Worm (Caenorhabditis elegans) whole organism, L4 larva: ENCODE measurements around the gene hlh-1.
A peak's percentile ranks its signal among the peaks of the same experiment; 100 is the strongest.

Experiments
- D1046.2 ChIP-seq: fragments of 200-800 bp; sonication (Bioruptor generic); IDR thresholded peaks from 2 replicates; pipeline ENCODE4 v1.3.6; 2022; ENCODE audit warnings: missing genetic modification characterization, missing compliant biosample characterization
- F37D6.2 ChIP-seq: sonication (generic microtip); optimal IDR thresholded peaks from 2 replicates; lab custom pipeline; 2016; ENCODE audit warnings: mild to moderate bottlenecking, missing genetic modification characterization, missing compliant biosample characterization
- F49E8.2 ChIP-seq: sonication (generic microtip); optimal IDR thresholded peaks from 2 replicates; lab custom pipeline; 2016; ENCODE audit warnings: missing compliant biosample characterization, mild to moderate bottlenecking, missing genetic modification characterization, borderline replicate concordance
- R02D3.7 ChIP-seq: fragments of 150-350 bp; sonication (generic microtip); optimal IDR thresholded peaks from 3 replicates; lab custom pipeline; 2014; ENCODE audit warnings: missing biosample characterization, missing genetic modification characterization
- T20F7.1 ChIP-seq: fragments of 200-800 bp; sonication (Bioruptor generic); optimal IDR thresholded peaks from 2 replicates; lab custom pipeline; 2018; ENCODE audit warnings: mild to moderate bottlenecking, missing genetic modification characterization, missing compliant biosample characterization
- Y48G9A.11 ChIP-seq: fragments of 200-800 bp; sonication (Bioruptor generic); IDR thresholded peaks from 2 replicates; pipeline ENCODE4 v1.3.6; 2022; ENCODE audit warnings: missing genetic modification reagents, missing genetic modification characterization, missing compliant biosample characterization
- Y75B8A.6 ChIP-seq: fragments of 200-800 bp; sonication (Bioruptor generic); IDR thresholded peaks from 2 replicates; pipeline ENCODE4 v1.3.6; 2022; ENCODE audit warnings: missing genetic modification reagents, missing genetic modification characterization, missing compliant biosample characterization
- aha-1 ChIP-seq: fragments of 150-350 bp; peaks from one replicate; lab custom pipeline; 2014; ENCODE audit warnings: missing biosample characterization, missing genetic modification characterization
- ama-1 ChIP-seq: fragments of 150-350 bp; optimal IDR thresholded peaks from 2 replicates; lab custom pipeline; 2014; ENCODE audit warnings: inconsistent platforms, mixed read lengths
- ceh-20 ChIP-seq: fragments of 200-800 bp; sonication (Bioruptor generic); IDR thresholded peaks from 2 replicates; pipeline ENCODE4 v1.3.6; 2022; ENCODE audit warnings: missing genetic modification reagents, missing genetic modification characterization, missing compliant biosample characterization
- ctbp-1 ChIP-seq: fragments of 200-800 bp; sonication (Bioruptor generic); IDR thresholded peaks from 2 replicates; pipeline ENCODE4 v1.3.6; 2022; ENCODE audit warnings: missing genetic modification reagents, missing genetic modification characterization, missing compliant biosample characterization
- daf-12 ChIP-seq: fragments of 150-350 bp; optimal IDR thresholded peaks from 2 replicates; lab custom pipeline; 2014; ENCODE audit warnings: missing biosample characterization, missing genetic modification reagents, missing genetic modification characterization
- daf-8 ChIP-seq: fragments of 200-800 bp; sonication (Bioruptor generic); IDR thresholded peaks from 2 replicates; pipeline ENCODE4 v1.3.6; 2022; ENCODE audit warnings: missing genetic modification characterization, missing compliant biosample characterization
- dmd-8 ChIP-seq: fragments of 200-800 bp; sonication (Bioruptor generic); IDR thresholded peaks from 2 replicates; pipeline ENCODE4 v1.3.6; 2022; ENCODE audit warnings: missing genetic modification characterization, missing compliant biosample characterization
- dmd-9 ChIP-seq: fragments of 200-800 bp; sonication (Bioruptor generic); IDR thresholded peaks from 2 replicates; pipeline ENCODE4 v1.3.6; 2022; ENCODE audit warnings: missing genetic modification reagents, missing genetic modification characterization, missing compliant biosample characterization
- duxl-1 ChIP-seq: sonication (generic microtip); optimal IDR thresholded peaks from 2 replicates; lab custom pipeline; 2016; ENCODE audit warnings: mild to moderate bottlenecking, missing genetic modification characterization, moderate library complexity, missing compliant biosample characterization; ENCODE audit not compliant: poor library complexity
- egl-27 ChIP-seq: sonication (generic microtip); optimal IDR thresholded peaks from 3 replicates; lab custom pipeline; 2017; ENCODE audit warnings: missing biosample characterization, missing genetic modification reagents, missing genetic modification characterization
- gei-8 ChIP-seq: fragments of 200-800 bp; sonication (Bioruptor generic); optimal IDR thresholded peaks from 2 replicates; lab custom pipeline; 2018; ENCODE audit warnings: mild to moderate bottlenecking, missing genetic modification characterization, missing compliant biosample characterization
- hlh-11 ChIP-seq: fragments of 200-800 bp; sonication (Bioruptor generic); optimal IDR thresholded peaks from 2 replicates; lab custom pipeline; 2018; ENCODE audit warnings: mild to moderate bottlenecking, missing genetic modification characterization, missing compliant biosample characterization
- lin-29 ChIP-seq: fragments of 200-800 bp; sonication (Bioruptor generic); IDR thresholded peaks from 2 replicates; pipeline ENCODE4 v1.3.6; 2022; ENCODE audit warnings: missing genetic modification reagents, missing genetic modification characterization, missing compliant biosample characterization
- lin-38 ChIP-seq: fragments of 200-800 bp; sonication (Bioruptor generic); IDR thresholded peaks from 2 replicates; pipeline ENCODE4 v1.3.6; 2022; ENCODE audit warnings: missing genetic modification reagents, missing genetic modification characterization, missing compliant biosample characterization
- lsy-2 ChIP-seq, 2 experiments: fragments of 150-350 bp in 1 of 2; sonication (generic microtip) in 1 of 2; optimal IDR thresholded peaks; 2 replicates each; lab custom pipeline; 2014 to 2017; ENCODE audit warnings: missing biosample characterization in 2 of 2, missing genetic modification characterization in 2 of 2
- mdl-1 ChIP-seq, 2 experiments: fragments of 150-350 bp in 1 of 2; sonication (generic microtip) in 1 of 2; optimal IDR thresholded peaks; 2 replicates each; lab custom pipeline; 2014 to 2017; ENCODE audit warnings: missing biosample characterization in 2 of 2, missing genetic modification characterization in 2 of 2
- mdt-29 ChIP-seq: fragments of 200-800 bp; sonication (Bioruptor generic); IDR thresholded peaks from 2 replicates; pipeline ENCODE4 v1.3.6; 2022; ENCODE audit warnings: missing genetic modification reagents, missing genetic modification characterization, missing compliant biosample characterization
- mep-1 ChIP-seq: fragments of 150-350 bp; sonication (generic microtip); optimal IDR thresholded peaks from 3 replicates; lab custom pipeline; 2014; ENCODE audit warnings: missing biosample characterization, missing genetic modification characterization
- mxl-3 ChIP-seq: fragments of 200-800 bp; sonication (Bioruptor generic); optimal IDR thresholded peaks from 2 replicates; lab custom pipeline; 2018; ENCODE audit warnings: mild to moderate bottlenecking, missing genetic modification characterization, missing compliant biosample characterization
- nhr-25 ChIP-seq: sonication (generic microtip); optimal IDR thresholded peaks from 2 replicates; lab custom pipeline; 2017; ENCODE audit warnings: missing genetic modification characterization, mild to moderate bottlenecking, missing compliant biosample characterization, antibody characterized with exemption, moderate library complexity, borderline replicate concordance; ENCODE audit not compliant: insufficient read depth
- nhr-28 ChIP-seq: fragments of 150-350 bp; optimal IDR thresholded peaks from 2 replicates; lab custom pipeline; 2014; ENCODE audit warnings: missing biosample characterization, missing genetic modification characterization
- nhr-41 ChIP-seq: fragments of 200-800 bp; sonication (Bioruptor generic); IDR thresholded peaks from 2 replicates; pipeline ENCODE4 v1.3.6; 2022; ENCODE audit warnings: missing genetic modification reagents, missing genetic modification characterization, missing compliant biosample characterization
- nhr-77 ChIP-seq: fragments of 150-350 bp; optimal IDR thresholded peaks from 2 replicates; lab custom pipeline; 2014; ENCODE audit warnings: missing biosample characterization, missing genetic modification characterization
- pha-4 ChIP-seq, 2 experiments: fragments of 150-350 bp in 1 of 2; fragments of 200-800 bp in 1 of 2; sonication (Bioruptor generic) in 1 of 2; IDR thresholded peaks in 1 of 2; optimal IDR thresholded peaks in 1 of 2; 2 replicates each; pipeline versions ENCODE4 v1.3.6 to Lab custom; 2014 to 2022; ENCODE audit warnings: missing genetic modification characterization in 2 of 2, missing genetic modification reagents in 2 of 2, missing biosample characterization in 1 of 2, missing compliant biosample characterization in 1 of 2
- pqm-1 ChIP-seq: sonication (generic microtip); optimal IDR thresholded peaks from 2 replicates; lab custom pipeline; 2017; ENCODE audit warnings: missing biosample characterization, missing genetic modification characterization
- rbr-2 ChIP-seq: sonication (generic microtip); optimal IDR thresholded peaks from 2 replicates; lab custom pipeline; 2016; ENCODE audit warnings: missing genotype, missing genetic modification characterization, missing compliant biosample characterization
- skn-1 ChIP-seq: fragments of 150-350 bp; optimal IDR thresholded peaks from 2 replicates; lab custom pipeline; 2014; ENCODE audit warnings: missing biosample characterization, missing genetic modification characterization
- snpc-1.2 ChIP-seq: fragments of 200-800 bp; sonication (Bioruptor generic); IDR thresholded peaks from 2 replicates; pipeline ENCODE4 v1.3.6; 2022; ENCODE audit warnings: missing genetic modification reagents, missing genetic modification characterization, missing compliant biosample characterization
- spr-1 ChIP-seq: sonication (generic microtip); optimal IDR thresholded peaks from 2 replicates; lab custom pipeline; 2016; ENCODE audit warnings: mild to moderate bottlenecking, missing genetic modification characterization, missing compliant biosample characterization
- unc-130 ChIP-seq: sonication (generic microtip); optimal IDR thresholded peaks from 2 replicates; lab custom pipeline; 2016; ENCODE audit warnings: missing genetic modification reagents, missing genetic modification characterization, missing compliant biosample characterization
- unc-39 ChIP-seq: sonication (generic microtip); optimal IDR thresholded peaks from 2 replicates; lab custom pipeline; 2017; ENCODE audit warnings: missing biosample characterization, missing genetic modification characterization
- unc-62 ChIP-seq, 3 experiments: fragments of 150-350 bp in 1 of 3; sonication (generic microtip); optimal IDR thresholded peaks in 2 of 3; peaks in 1 of 3; 1 replicate in 1 of 3; 2 replicates in 2 of 3; lab custom pipeline; 2014 to 2017; ENCODE audit warnings: missing biosample characterization in 3 of 3, missing genetic modification characterization in 3 of 3, missing genetic modification reagents in 3 of 3, missing genotype in 1 of 3
- vab-7 ChIP-seq: fragments of 200-800 bp; sonication (Bioruptor generic); IDR thresholded peaks from 2 replicates; pipeline ENCODE4 v1.3.6; 2022; ENCODE audit warnings: missing genetic modification reagents, missing genetic modification characterization, missing compliant biosample characterization
- zfp-2 ChIP-seq: sonication (generic microtip); optimal IDR thresholded peaks from 2 replicates; lab custom pipeline; 2016; ENCODE audit warnings: mild to moderate bottlenecking, missing genetic modification characterization, missing compliant biosample characterization
- ztf-7 ChIP-seq: fragments of 150-350 bp; optimal IDR thresholded peaks from 2 replicates; lab custom pipeline; 2014; ENCODE audit warnings: missing biosample characterization, missing genetic modification characterization

The hlh-1 gene

ce11 chrII:4468897-4469459 is 49.4 kb upstream of the hlh-1 start (continued):
- TF ChIP-seq F37D6.2 (no peak), mdl-1 (tag; optimal IDR thresholded peaks at IDR 0.05; lab: Kevin White, UChicago) (peak in 1 of 2 experiments; percentile 9), mep-1 (tag; lab: Kevin White, UChicago) (no peak), pqm-1 (tag; lab: Kevin White, UChicago) (peak; percentile 53), lsy-2 (tag; optimal IDR thresholded peaks at IDR 0.05; lab: Kevin White, UChicago) (no peak), nhr-41 (GFP tag; lab: Robert Waterston, UW) (no peak), dmd-9 (no peak), unc-62 (GFP tag; optimal IDR thresholded peaks at IDR 0.05 in 1 of 2; lab: Kevin White, UChicago) (no peak), unc-62 (tag; optimal IDR thresholded peaks at IDR 0.05; lab: Kevin White, UChicago) (no peak), duxl-1 (no peak), D1046.2 (no peak), Y75B8A.6 (GFP tag; lab: Robert Waterston, UW) (no peak), ctbp-1 (GFP tag; lab: Robert Waterston, UW) (no peak), nhr-25 (no peak), mxl-3 (GFP tag; lab: Kevin White, UChicago) (peak; percentile 61), hlh-11 (tag; lab: Kevin White, UChicago) (peak; percentile 53), egl-27 (tag; lab: Kevin White, UChicago) (no peak), unc-39 (tag; lab: Kevin White, UChicago) (no peak), nhr-28 (peak; percentile 88)

DNA sequence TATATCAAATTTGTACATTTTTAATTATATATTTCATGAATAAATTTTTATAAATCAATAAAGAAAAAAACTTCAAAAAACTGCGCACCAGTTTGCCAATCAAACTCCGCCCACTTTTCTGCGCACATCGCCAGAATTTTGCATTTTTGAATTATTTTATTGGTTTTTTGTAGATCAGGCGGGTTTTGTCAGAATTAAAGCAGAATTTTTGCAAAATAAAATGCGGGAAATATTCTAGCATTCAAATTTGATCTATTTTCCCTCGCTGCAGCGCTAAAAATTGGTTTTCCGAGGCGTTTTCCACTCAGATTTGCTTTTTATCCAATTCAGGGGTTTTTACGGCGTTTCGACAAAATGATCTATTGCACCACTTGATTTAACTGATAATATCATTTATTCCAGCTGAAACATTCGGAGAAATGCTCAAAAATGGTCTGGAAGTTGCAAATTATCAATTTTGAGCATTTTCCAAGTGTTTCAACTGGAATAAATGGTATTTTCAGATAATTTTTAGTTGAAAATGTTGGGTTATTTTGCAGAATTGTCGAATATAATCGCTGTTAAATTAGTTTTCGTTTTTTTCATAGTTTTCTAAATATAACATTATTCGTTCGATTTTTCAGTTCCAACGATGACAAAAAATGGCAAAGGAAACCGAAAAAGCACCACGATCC is 47.3 kb upstream of the hlh-1 start, which contains the start of gene W06B4.1:
Gene W06B4.1 (plus strand): TSS at position 624 of the 674 bp plus-strand sequence.
- no peak for TF ChIP-seq spr-1
- TF ChIP-seq vab-7 (GFP tag; lab: Robert Waterston, UW) = no peak
- TF ChIP-seq daf-12 (tag; lab: Kevin White, UChicago) = no peak
- 0 out of 2 replicates have a peak, but pooled peaks have one; percentile 15 for TF ChIP-seq Y48G9A.11
- TF ChIP-seq T20F7.1 (GFP tag; lab: Kevin White, UChicago) = no peak
- no peak for TF ChIP-seq ctbp-1 (GFP tag; lab: Robert Waterston, UW)
- TF ChIP-seq ztf-7 (tag; lab: Kevin White, UChicago) = no peak
- TF ChIP-seq gei-8 (GFP tag; lab: Kevin White, UChicago) = no peak
- TF ChIP-seq lin-38 = peak; percentile 34
- TF ChIP-seq unc-39 (tag; lab: Kevin White, UChicago) = no peak
- TF ChIP-seq snpc-1.2 (GFP tag; lab: Robert Waterston, UW) = no peak
- peak; percentile 52 for TF ChIP-seq unc-130
- no peak for TF ChIP-seq aha-1 (tag; lab: Kevin White, UChicago)
- TF ChIP-seq R02D3.7 (tag; lab: Kevin White, UChicago) = no peak
- no peak for TF ChIP-seq F49E8.2
- no peak for TF ChIP-seq skn-1
- no peak for TF ChIP-seq dmd-8 (GFP tag; lab: Robert Waterston, UW)
- no peak for TF ChIP-seq pha-4 (GFP tag; IDR thresholded peaks at IDR 0.05; lab: Robert Waterston, UW)
- no peak for TF ChIP-seq pha-4 (tag; optimal IDR thresholded peaks at IDR 0.05; lab: Kevin White, UChicago)
- TF ChIP-seq F37D6.2 = no peak
- no peak for TF ChIP-seq zfp-2 (tag; lab: Kevin White, UChicago)
- TF ChIP-seq nhr-28 = no peak

- TF ChIP-seq daf-8 (no peak), mdt-29 (GFP tag; lab: Robert Waterston, UW) (no peak), rbr-2 (tag; lab: Kevin White, UChicago) (no peak), lin-29 (no peak), mdl-1 (tag; optimal IDR thresholded peaks at IDR 0.05; lab: Kevin White, UChicago) (no peak), mep-1 (tag; lab: Kevin White, UChicago) (no peak), nhr-77 (tag; lab: Kevin White, UChicago) (no peak), ceh-20 (no peak), pha-4 (GFP tag; IDR thresholded peaks at IDR 0.05; lab: Robert Waterston, UW) (no peak), pha-4 (tag; optimal IDR thresholded peaks at IDR 0.05; lab: Kevin White, UChicago) (no peak), unc-39 (tag; lab: Kevin White, UChicago) (no peak), ama-1 (no peak)
Measured at ce11 chrII:4474005-4474655, 44.2 kb upstream of the hlh-1 start.
